Fruit fly (Drosophila melanogaster) whole organism, embryonic: ENCODE data around the gene CG15330.
A peak's percentile ranks its signal among the peaks of the same experiment; 100 is the strongest.

Source experiments
- Atf6 ChIP-seq: fragments of 200-800 bp; sonication (Bioruptor generic); IDR thresholded peaks from 2 replicates; pipeline ENCODE4 v1.3.6; 2022; ENCODE audit warnings: missing biosample characterization, missing genetic modification characterization
- CG10209 ChIP-seq: fragments of 200-800 bp; sonication (Bioruptor generic); optimal IDR thresholded peaks from 3 replicates; lab custom pipeline; 2017; ENCODE audit warnings: missing biosample characterization, mild to moderate bottlenecking, missing genetic modification characterization, missing genetic modification reagents
- CG11504 ChIP-seq: fragments of 200-800 bp; sonication (Bioruptor generic); optimal IDR thresholded peaks from 3 replicates; lab custom pipeline; 2019; ENCODE audit warnings: missing biosample characterization, mild to moderate bottlenecking, missing genetic modification characterization, moderate library complexity
- CG14050 ChIP-seq: fragments of 200-800 bp; sonication (Bioruptor generic); IDR thresholded peaks from 3 replicates; pipeline ENCODE4 v1.3.6; 2022; ENCODE audit warnings: missing biosample characterization, missing genetic modification characterization
- CG1529 ChIP-seq: fragments of 200-800 bp; sonication (Bioruptor generic); optimal IDR thresholded peaks from 3 replicates; lab custom pipeline; 2018; ENCODE audit warnings: missing biosample characterization, missing genetic modification characterization
- CG1603 ChIP-seq: fragments of 200-800 bp; sonication (Bioruptor generic); optimal IDR thresholded peaks from 2 replicates; lab custom pipeline; 2019; ENCODE audit warnings: missing biosample characterization, mild to moderate bottlenecking, missing genetic modification characterization, moderate library complexity
- CG1647 ChIP-seq: fragments of 200-800 bp; sonication (Bioruptor generic); optimal IDR thresholded peaks from 3 replicates; lab custom pipeline; 2016; ENCODE audit warnings: missing biosample characterization, missing genetic modification characterization
- CG18262 ChIP-seq: fragments of 200-800 bp; optimal IDR thresholded peaks from 3 replicates; lab custom pipeline; 2019; ENCODE audit warnings: missing biosample characterization, mild to moderate bottlenecking, missing genetic modification characterization, moderate library complexity
- CG2202 ChIP-seq: fragments of 200-800 bp; sonication (Bioruptor generic); optimal IDR thresholded peaks from 2 replicates; lab custom pipeline; 2018; ENCODE audit warnings: missing biosample characterization, mild to moderate bottlenecking, missing genetic modification characterization
- CG34422 ChIP-seq: fragments of 200-800 bp; sonication (Bioruptor generic); IDR thresholded peaks from 3 replicates; pipeline ENCODE4 v1.3.6; 2022; ENCODE audit warnings: missing biosample characterization, missing genetic modification characterization
- CG3995 ChIP-seq: fragments of 200-800 bp; sonication (Bioruptor generic); optimal IDR thresholded peaks from 3 replicates; lab custom pipeline; 2016; ENCODE audit warnings: missing biosample characterization, missing genetic modification characterization
- CG4424 ChIP-seq: fragments of 200-800 bp; sonication (Bioruptor generic); optimal IDR thresholded peaks from 3 replicates; lab custom pipeline; 2016; ENCODE audit warnings: missing biosample characterization, missing genetic modification characterization
- CG7839 ChIP-seq: fragments of 200-800 bp; sonication (Bioruptor generic); optimal IDR thresholded peaks from 3 replicates; lab custom pipeline; 2018; ENCODE audit warnings: missing biosample characterization, mild to moderate bottlenecking, missing genetic modification characterization, moderate library complexity
- CG8290 ChIP-seq, 3 experiments: fragments of 200-800 bp; sonication (Bioruptor generic); optimal IDR thresholded peaks; 2 replicates each; lab custom pipeline; 2016 to 2019; ENCODE audit warnings: missing biosample characterization in 3 of 3, missing genetic modification characterization in 3 of 3, mild to moderate bottlenecking in 2 of 3, moderate library complexity in 1 of 3
- CG8924 ChIP-seq: fragments of 200-800 bp; optimal IDR thresholded peaks from 3 replicates; lab custom pipeline; 2019; ENCODE audit warnings: missing biosample characterization, mild to moderate bottlenecking, missing genetic modification characterization, moderate library complexity
- CG9817 ChIP-seq: fragments of 200-800 bp; sonication (Bioruptor generic); optimal IDR thresholded peaks from 2 replicates; lab custom pipeline; 2018; ENCODE audit warnings: missing biosample characterization, mild to moderate bottlenecking, missing genetic modification characterization, moderate library complexity
- CkIIα-i1 ChIP-seq: fragments of 200-800 bp; sonication (Bioruptor generic); IDR thresholded peaks from 2 replicates; pipeline ENCODE4 v1.3.6; 2022; ENCODE audit warnings: missing biosample characterization, missing genetic modification characterization
- D19A ChIP-seq: fragments of 200-800 bp; optimal IDR thresholded peaks from 3 replicates; lab custom pipeline; 2019; ENCODE audit warnings: missing biosample characterization, mild to moderate bottlenecking, missing genetic modification characterization, moderate library complexity
- Meics ChIP-seq: fragments of 200-800 bp; sonication (Bioruptor generic); optimal IDR thresholded peaks from 2 replicates; lab custom pipeline; 2017; ENCODE audit warnings: missing biosample characterization, mild to moderate bottlenecking, missing genetic modification characterization
- Neu2 ChIP-seq: fragments of 200-800 bp; sonication (Bioruptor generic); optimal IDR thresholded peaks from 3 replicates; lab custom pipeline; 2016; ENCODE audit warnings: missing biosample characterization, missing genetic modification characterization, borderline replicate concordance
- Oaz ChIP-seq: fragments of 200-800 bp; sonication (Bioruptor generic); IDR thresholded peaks from 2 replicates; pipeline ENCODE4 v1.3.6; 2022; ENCODE audit warnings: missing biosample characterization, missing genetic modification characterization
- Sox100B ChIP-seq: fragments of 200-800 bp; sonication (Bioruptor generic); optimal IDR thresholded peaks from 3 replicates; lab custom pipeline; 2018; ENCODE audit warnings: missing biosample characterization, mild to moderate bottlenecking, missing genetic modification characterization
- abd-A ChIP-seq: fragments of 200-800 bp; sonication (Bioruptor generic); optimal IDR thresholded peaks from 3 replicates; lab custom pipeline; 2019; ENCODE audit warnings: missing biosample characterization, mild to moderate bottlenecking, missing genetic modification characterization, moderate library complexity
- bbx ChIP-seq: fragments of 200-800 bp; sonication (Bioruptor generic); IDR thresholded peaks from 2 replicates; pipeline ENCODE4 v1.3.6; 2022; ENCODE audit warnings: missing biosample characterization, missing genetic modification characterization; ENCODE audit not compliant: partially characterized antibody
- bcd ChIP-seq: fragments of 200-800 bp; sonication (Bioruptor generic); optimal IDR thresholded peaks from 2 replicates; lab custom pipeline; 2017; ENCODE audit warnings: missing biosample characterization, mild to moderate bottlenecking, missing genetic modification characterization
- bowl ChIP-seq: fragments of 200-800 bp; sonication (Bioruptor generic); IDR thresholded peaks from 2 replicates; pipeline ENCODE4 v1.3.6; 2022; ENCODE audit warnings: missing biosample characterization, missing genetic modification characterization
- bsh ChIP-seq, 2 experiments: fragments of 200-800 bp; sonication (Bioruptor generic); optimal IDR thresholded peaks; 2 replicates each; lab custom pipeline; 2017 to 2018; ENCODE audit warnings: mild to moderate bottlenecking in 2 of 2, missing biosample characterization in 2 of 2, missing genetic modification characterization in 2 of 2, moderate library complexity in 1 of 2
- cg ChIP-seq: fragments of 200-800 bp; sonication (Bioruptor generic); optimal IDR thresholded peaks from 3 replicates; lab custom pipeline; 2019; ENCODE audit warnings: missing biosample characterization, mild to moderate bottlenecking, missing genetic modification characterization, moderate library complexity
- crol ChIP-seq: fragments of 200-800 bp; sonication (Bioruptor generic); IDR thresholded peaks from 2 replicates; pipeline ENCODE4 v1.3.6; 2022; ENCODE audit warnings: missing biosample characterization, missing genetic modification characterization
- da ChIP-seq: fragments of 200-800 bp; sonication (Bioruptor generic); optimal IDR thresholded peaks from 2 replicates; lab custom pipeline; 2016; ENCODE audit warnings: missing biosample characterization, missing genetic modification characterization
- dan ChIP-seq: fragments of 200-800 bp; sonication (Bioruptor generic); IDR thresholded peaks from 2 replicates; pipeline ENCODE4 v1.3.6; 2022; ENCODE audit warnings: missing biosample characterization, missing genetic modification characterization
- disco-r ChIP-seq: fragments of 200-800 bp; sonication (Bioruptor generic); optimal IDR thresholded peaks from 2 replicates; lab custom pipeline; 2016; ENCODE audit warnings: missing biosample characterization, missing genetic modification characterization
- ems ChIP-seq: fragments of 200-800 bp; sonication (Bioruptor generic); optimal IDR thresholded peaks from 3 replicates; lab custom pipeline; 2016; ENCODE audit warnings: missing biosample characterization, missing genetic modification characterization
- eve ChIP-seq, 2 experiments: fragments of >200 bp; optimal IDR thresholded peaks; 2 replicates each; lab custom pipeline; 2017; ENCODE audit warnings: missing biosample characterization in 2 of 2, missing genetic modification characterization in 2 of 2
- ewg ChIP-seq: fragments of 200-800 bp; sonication (Bioruptor generic); optimal IDR thresholded peaks from 3 replicates; lab custom pipeline; 2017; ENCODE audit warnings: mild to moderate bottlenecking, missing biosample characterization, missing genetic modification reagents, missing genetic modification characterization
- fu2 ChIP-seq: fragments of 200-800 bp; sonication (Bioruptor generic); optimal IDR thresholded peaks from 2 replicates; lab custom pipeline; 2016; ENCODE audit warnings: missing biosample characterization, missing genetic modification characterization
- gce ChIP-seq: fragments of 200-800 bp; sonication (Bioruptor generic); IDR thresholded peaks from 3 replicates; pipeline ENCODE4 v1.3.6; 2022; ENCODE audit warnings: missing biosample characterization, missing genetic modification characterization
- gt ChIP-seq: fragments of 200-800 bp; sonication (Bioruptor generic); IDR thresholded peaks from 2 replicates; pipeline ENCODE4 v1.3.6; 2022; ENCODE audit warnings: missing biosample characterization, missing genetic modification characterization
- hth ChIP-seq: fragments of >200 bp; optimal IDR thresholded peaks from 2 replicates; lab custom pipeline; 2017; ENCODE audit warnings: inconsistent platforms
- lmd ChIP-seq: fragments of 200-800 bp; sonication (Bioruptor generic); IDR thresholded peaks from 2 replicates; pipeline ENCODE4 v1.3.6; 2022; ENCODE audit warnings: missing biosample characterization, missing genetic modification characterization
- sc ChIP-seq, 3 experiments: fragments of >200 bp in 2 of 3; fragments of 200-800 bp in 1 of 3; sonication (Bioruptor generic) in 1 of 3; optimal IDR thresholded peaks; 2 replicates in 2 of 3; 3 replicates in 1 of 3; lab custom pipeline; 2017; ENCODE audit warnings: mild to moderate bottlenecking in 1 of 3, missing biosample characterization in 1 of 3, missing genetic modification characterization in 1 of 3, missing genetic modification reagents in 1 of 3
- slbo ChIP-seq: fragments of 200-800 bp; sonication (Bioruptor generic); IDR thresholded peaks from 2 replicates; pipeline ENCODE4 v1.3.6; 2022; ENCODE audit warnings: missing biosample characterization, missing genetic modification characterization
- sob ChIP-seq: fragments of 200-800 bp; sonication (Bioruptor generic); IDR thresholded peaks from 2 replicates; pipeline ENCODE4 v1.3.6; 2022; ENCODE audit warnings: missing biosample characterization, missing genetic modification characterization
- ssp ChIP-seq: fragments of 200-800 bp; sonication (Bioruptor generic); IDR thresholded peaks from 2 replicates; pipeline ENCODE4 v1.3.6; 2022; ENCODE audit warnings: missing biosample characterization, missing genetic modification characterization
- unpg ChIP-seq: fragments of 200-800 bp; sonication (Bioruptor generic); optimal IDR thresholded peaks from 3 replicates; lab custom pipeline; 2018; ENCODE audit warnings: missing biosample characterization, mild to moderate bottlenecking, missing genetic modification characterization, moderate library complexity
- vnd ChIP-seq: fragments of 200-800 bp; sonication (Bioruptor generic); IDR thresholded peaks from 3 replicates; pipeline ENCODE4 v1.3.6; 2022; ENCODE audit warnings: missing biosample characterization, missing genetic modification characterization; ENCODE audit not compliant: partially characterized antibody
- zen2 ChIP-seq: fragments of 200-800 bp; sonication (Bioruptor generic); IDR thresholded peaks from 3 replicates; pipeline ENCODE4 v1.3.6; 2022; ENCODE audit warnings: missing biosample characterization, missing genetic modification characterization; ENCODE audit not compliant: partially characterized antibody

The CG15330 gene

dm6 chrX:7975516-7976257 is 19.8 kb downstream of the CG15330 start (continued):
- TF ChIP-seq zen2 (GFP tag; lab: Robert Waterston, UW) = no peak
- TF ChIP-seq CG34422 (GFP tag; lab: Robert Waterston, UW) = no peak
- TF ChIP-seq bsh (GFP tag; optimal IDR thresholded peaks at IDR 0.05; lab: Kevin White, UChicago) = peak in 1 of 2 experiments; percentile 73
- TF ChIP-seq CG18262 (tag; lab: Kevin White, UChicago) = peak; percentile 49
- peak; percentile 56 for TF ChIP-seq CG11504 (tag; lab: Kevin White, UChicago)
- peak; percentile 28 for TF ChIP-seq D19A (tag; lab: Kevin White, UChicago)
- TF ChIP-seq hth (lab: Kevin White, UChicago) = no peak
- no peak for TF ChIP-seq bbx (GFP tag; lab: Robert Waterston, UW)
- no peak for TF ChIP-seq bcd (GFP tag; lab: Kevin White, UChicago)
- TF ChIP-seq CG4424 (GFP tag; lab: Kevin White, UChicago) = peak; percentile 14
- TF ChIP-seq unpg = peak; percentile 61
- TF ChIP-seq lmd (GFP tag; lab: Robert Waterston, UW) = no peak
- TF ChIP-seq ems (GFP tag; lab: Kevin White, UChicago) = peak; percentile 9
- TF ChIP-seq CkIIα-i1 (GFP tag; lab: Robert Waterston, UW) = no peak
- TF ChIP-seq crol (GFP tag; lab: Robert Waterston, UW) = peak; percentile 95
- TF ChIP-seq vnd (GFP tag; lab: Robert Waterston, UW) = no peak
- peak; percentile 38 for TF ChIP-seq CG7839 (tag; lab: Kevin White, UChicago)
- no peak for TF ChIP-seq Meics (GFP tag; lab: Kevin White, UChicago)
- peak; percentile 2 for TF ChIP-seq CG1529 (GFP tag; lab: Kevin White, UChicago)
- TF ChIP-seq CG9817 (tag; lab: Kevin White, UChicago) = no peak
- TF ChIP-seq fu2 (GFP tag; lab: Kevin White, UChicago) = no peak
- TF ChIP-seq Neu2 (GFP tag; lab: Kevin White, UChicago) = no peak
- peak; percentile 10 for TF ChIP-seq Sox100B (GFP tag; lab: Kevin White, UChicago)
- peak; percentile 8 for TF ChIP-seq CG8924 (tag; lab: Kevin White, UChicago)
- TF ChIP-seq eve (GFP tag; optimal IDR thresholded peaks at IDR 0.05; lab: Kevin White, UChicago) = peak in 1 of 2 experiments; percentile 48
- TF ChIP-seq Oaz = no peak
- no peak for TF ChIP-seq CG14050 (GFP tag; lab: Robert Waterston, UW)
- TF ChIP-seq ssp = 0 out of 2 replicates have a peak, but pooled peaks have one; percentile 12
- peak; percentile 10 for TF ChIP-seq ewg (GFP tag; lab: Kevin White, UChicago)
- TF ChIP-seq abd-A (tag; lab: Kevin White, UChicago) = no peak
- TF ChIP-seq Atf6 (GFP tag; lab: Robert Waterston, UW) = no peak
- no peak for TF ChIP-seq CG1647
- TF ChIP-seq CG2202 (tag; lab: Kevin White, UChicago) = no peak
- no peak for TF ChIP-seq gce (GFP tag; lab: Robert Waterston, UW)

dm6 chrX:7976976-7977834 is 21.3 kb downstream of the CG15330 start:
- TF ChIP-seq dan (GFP tag; lab: Robert Waterston, UW) = no peak
- peak; percentile 38 for TF ChIP-seq CG1603 (tag; lab: Kevin White, UChicago)
- TF ChIP-seq CG10209 = no peak
- no peak for TF ChIP-seq gt
- TF ChIP-seq disco-r (GFP tag; lab: Kevin White, UChicago) = no peak
- no peak for TF ChIP-seq CG8290 (GFP tag; optimal IDR thresholded peaks at IDR 0.05; lab: Kevin White, UChicago)
- TF ChIP-seq CG8290 (tag; optimal IDR thresholded peaks at IDR 0.05; lab: Kevin White, UChicago) = no peak
- peak; percentile 84 for TF ChIP-seq D19A (tag; lab: Kevin White, UChicago)
- no peak for TF ChIP-seq da
- TF ChIP-seq cg (GFP tag; lab: Kevin White, UChicago) = peak; percentile 30
- TF ChIP-seq sc (optimal IDR thresholded peaks at IDR 0.05; lab: Kevin White, UChicago) = no peak
- no peak for TF ChIP-seq sc (GFP tag; optimal IDR thresholded peaks at IDR 0.05; lab: Kevin White, UChicago)
- TF ChIP-seq bowl (GFP tag; lab: Robert Waterston, UW) = no peak
- no peak for TF ChIP-seq sob (GFP tag; lab: Robert Waterston, UW)
- no peak for TF ChIP-seq slbo (GFP tag; lab: Robert Waterston, UW)
- no peak for TF ChIP-seq CG3995 (GFP tag; lab: Kevin White, UChicago)
- TF ChIP-seq unpg = no peak
